Fruit fly (Drosophila melanogaster) whole organism, embryonic: Measurements from ENCODE around the gene CG43439.
A peak's percentile ranks its signal among the peaks of the same experiment; 100 is the strongest.

Experiments used
- Abd-B ChIP-seq: fragments of 200-800 bp; sonication (Bioruptor generic); optimal IDR thresholded peaks from 2 replicates; lab custom pipeline; 2018; ENCODE audit warnings: missing biosample characterization, mild to moderate bottlenecking, missing genetic modification characterization, moderate library complexity
- CG10462 ChIP-seq: fragments of 200-800 bp; sonication (Bioruptor generic); optimal IDR thresholded peaks from 2 replicates; lab custom pipeline; 2016; ENCODE audit warnings: missing biosample characterization, missing genetic modification characterization
- CG11247 ChIP-seq: fragments of 200-800 bp; sonication (Bioruptor generic); IDR thresholded peaks from 2 replicates; pipeline ENCODE4 v1.3.6; 2022; ENCODE audit warnings: missing biosample characterization, missing genetic modification characterization
- CG11456 ChIP-seq: fragments of 200-800 bp; sonication (Bioruptor generic); IDR thresholded peaks from 3 replicates; pipeline ENCODE4 v1.3.6; 2022; ENCODE audit warnings: missing biosample characterization, missing genetic modification characterization
- CG11695 ChIP-seq: fragments of 200-800 bp; sonication (Bioruptor generic); IDR thresholded peaks from 3 replicates; pipeline ENCODE4 v1.3.6; 2022; ENCODE audit warnings: missing biosample characterization, missing genetic modification characterization
- CG12071 ChIP-seq: fragments of 200-800 bp; sonication (Bioruptor generic); optimal IDR thresholded peaks from 3 replicates; lab custom pipeline; 2018; ENCODE audit warnings: missing biosample characterization, mild to moderate bottlenecking, missing genetic modification characterization
- CG12391 ChIP-seq: fragments of 200-800 bp; sonication (Bioruptor generic); optimal IDR thresholded peaks from 3 replicates; lab custom pipeline; 2018; ENCODE audit warnings: missing biosample characterization, mild to moderate bottlenecking, missing genetic modification characterization, moderate library complexity
- CG13287 ChIP-seq: fragments of 200-800 bp; sonication (Bioruptor generic); IDR thresholded peaks from 2 replicates; pipeline ENCODE4 v1.3.6; 2022; ENCODE audit warnings: missing biosample characterization, missing genetic modification characterization; ENCODE audit not compliant: partially characterized antibody
- CG15601 ChIP-seq: fragments of 200-800 bp; sonication (Bioruptor generic); optimal IDR thresholded peaks from 3 replicates; lab custom pipeline; 2019; ENCODE audit warnings: missing biosample characterization, mild to moderate bottlenecking, missing genetic modification characterization, moderate library complexity
- CG16815 ChIP-seq: fragments of 200-800 bp; sonication (Bioruptor generic); optimal IDR thresholded peaks from 3 replicates; lab custom pipeline; 2017; ENCODE audit warnings: missing biosample characterization, mild to moderate bottlenecking, missing genetic modification characterization
- CG17802 ChIP-seq: fragments of 200-800 bp; sonication (Bioruptor generic); optimal IDR thresholded peaks from 2 replicates; lab custom pipeline; 2018; ENCODE audit warnings: missing biosample characterization, mild to moderate bottlenecking, missing genetic modification characterization, moderate library complexity
- CG2875 ChIP-seq: fragments of 200-800 bp; sonication (Bioruptor generic); optimal IDR thresholded peaks from 2 replicates; lab custom pipeline; 2017; ENCODE audit warnings: missing biosample characterization, mild to moderate bottlenecking, missing genetic modification characterization, missing genetic modification reagents
- CG2889 ChIP-seq: fragments of 200-800 bp; sonication (Bioruptor generic); IDR thresholded peaks from 3 replicates; pipeline ENCODE4 v1.3.6; 2022; ENCODE audit warnings: missing biosample characterization, missing genetic modification characterization
- CG30020 ChIP-seq: fragments of 200-800 bp; optimal IDR thresholded peaks from 2 replicates; lab custom pipeline; 2019; ENCODE audit warnings: missing biosample characterization, mild to moderate bottlenecking, missing genetic modification characterization, moderate library complexity
- CG3281 ChIP-seq: fragments of 200-800 bp; sonication (Bioruptor generic); optimal IDR thresholded peaks from 3 replicates; lab custom pipeline; 2017; ENCODE audit warnings: missing biosample characterization, mild to moderate bottlenecking, missing genetic modification characterization
- CG33557 ChIP-seq: fragments of 200-800 bp; sonication (Bioruptor generic); optimal IDR thresholded peaks from 2 replicates; lab custom pipeline; 2019; ENCODE audit warnings: missing biosample characterization, mild to moderate bottlenecking, missing genetic modification characterization, moderate library complexity
- CG7357 ChIP-seq: fragments of 200-800 bp; sonication (Bioruptor generic); IDR thresholded peaks from 3 replicates; pipeline ENCODE4 v1.3.6; 2022; ENCODE audit warnings: missing biosample characterization, missing genetic modification characterization
- CG7556 ChIP-seq: fragments of 200-800 bp; sonication (Bioruptor generic); optimal IDR thresholded peaks from 2 replicates; lab custom pipeline; 2017; ENCODE audit warnings: missing biosample characterization, mild to moderate bottlenecking, missing genetic modification characterization
- CG7839 ChIP-seq: fragments of 200-800 bp; sonication (Bioruptor generic); optimal IDR thresholded peaks from 3 replicates; lab custom pipeline; 2018; ENCODE audit warnings: missing biosample characterization, mild to moderate bottlenecking, missing genetic modification characterization, moderate library complexity
- CoRest ChIP-seq: fragments of 200-800 bp; sonication (Bioruptor generic); optimal IDR thresholded peaks from 3 replicates; lab custom pipeline; 2018; ENCODE audit warnings: missing biosample characterization, mild to moderate bottlenecking, missing genetic modification characterization, moderate library complexity
- Dek ChIP-seq: fragments of 200-800 bp; sonication (Bioruptor generic); optimal IDR thresholded peaks from 3 replicates; lab custom pipeline; 2019; ENCODE audit warnings: missing biosample characterization, mild to moderate bottlenecking, missing genetic modification characterization, moderate library complexity
- Dp ChIP-seq: fragments of 200-800 bp; sonication (Bioruptor generic); optimal IDR thresholded peaks from 2 replicates; lab custom pipeline; 2018; ENCODE audit warnings: missing biosample characterization, mild to moderate bottlenecking, missing genetic modification characterization, moderate library complexity
- HHEX ChIP-seq: fragments of 200-800 bp; sonication (Bioruptor generic); optimal IDR thresholded peaks from 3 replicates; lab custom pipeline; 2017; ENCODE audit warnings: missing biosample characterization, mild to moderate bottlenecking, missing genetic modification characterization, missing genetic modification reagents
- HLH54F ChIP-seq: fragments of 200-800 bp; sonication (Bioruptor generic); optimal IDR thresholded peaks from 3 replicates; lab custom pipeline; 2016; ENCODE audit warnings: missing biosample characterization, missing genetic modification characterization
- Hmx ChIP-seq: fragments of 200-800 bp; sonication (Bioruptor generic); optimal IDR thresholded peaks from 2 replicates; lab custom pipeline; 2016; ENCODE audit warnings: missing biosample characterization, missing genetic modification characterization
- Mrtf ChIP-seq: fragments of 200-800 bp; sonication (Bioruptor generic); IDR thresholded peaks from 3 replicates; pipeline ENCODE4 v1.3.6; 2022; ENCODE audit warnings: missing biosample characterization, missing genetic modification characterization
- Nf-YB ChIP-seq: fragments of 200-800 bp; sonication (Bioruptor generic); optimal IDR thresholded peaks from 3 replicates; lab custom pipeline; 2019; ENCODE audit warnings: missing biosample characterization, mild to moderate bottlenecking, missing genetic modification characterization, moderate library complexity
- Nf-YC ChIP-seq: fragments of 200-800 bp; optimal IDR thresholded peaks from 3 replicates; lab custom pipeline; 2019; ENCODE audit warnings: missing biosample characterization, mild to moderate bottlenecking, missing genetic modification characterization, moderate library complexity
- NfI ChIP-seq: fragments of 200-800 bp; sonication (Bioruptor generic); optimal IDR thresholded peaks from 3 replicates; lab custom pipeline; 2018; ENCODE audit warnings: missing biosample characterization, mild to moderate bottlenecking, missing genetic modification characterization, moderate library complexity
- Sox102F ChIP-seq: fragments of 200-800 bp; sonication (Bioruptor generic); optimal IDR thresholded peaks from 2 replicates; lab custom pipeline; 2018; ENCODE audit warnings: missing biosample characterization, mild to moderate bottlenecking, missing genetic modification characterization, moderate library complexity
- ab ChIP-seq: fragments of 200-800 bp; sonication (Bioruptor generic); optimal IDR thresholded peaks from 2 replicates; lab custom pipeline; 2016; ENCODE audit warnings: missing biosample characterization, missing genetic modification characterization
- chn ChIP-seq: fragments of 200-800 bp; sonication (Bioruptor generic); optimal IDR thresholded peaks from 2 replicates; lab custom pipeline; 2016; ENCODE audit warnings: missing biosample characterization, missing genetic modification characterization
- disco-r ChIP-seq: fragments of 200-800 bp; sonication (Bioruptor generic); optimal IDR thresholded peaks from 2 replicates; lab custom pipeline; 2016; ENCODE audit warnings: missing biosample characterization, missing genetic modification characterization
- dmrt11E ChIP-seq: fragments of 200-800 bp; sonication (Bioruptor generic); optimal IDR thresholded peaks from 3 replicates; lab custom pipeline; 2018; ENCODE audit warnings: missing biosample characterization, mild to moderate bottlenecking, missing genetic modification characterization, moderate library complexity
- gsb-n ChIP-seq: fragments of 200-800 bp; sonication (Bioruptor generic); optimal IDR thresholded peaks from 3 replicates; lab custom pipeline; 2018; ENCODE audit warnings: missing biosample characterization, mild to moderate bottlenecking, missing genetic modification characterization
- mld ChIP-seq: fragments of 200-800 bp; sonication (Bioruptor generic); IDR thresholded peaks from 3 replicates; pipeline ENCODE4 v1.3.6; 2022; ENCODE audit warnings: missing biosample characterization, missing genetic modification characterization; ENCODE audit not compliant: partially characterized antibody
- oc ChIP-seq: fragments of 200-800 bp; sonication (Bioruptor generic); optimal IDR thresholded peaks from 2 replicates; lab custom pipeline; 2018; ENCODE audit warnings: missing biosample characterization, mild to moderate bottlenecking, missing genetic modification characterization, moderate library complexity
- pb ChIP-seq: fragments of 200-800 bp; sonication (Bioruptor generic); optimal IDR thresholded peaks from 3 replicates; lab custom pipeline; 2016; ENCODE audit warnings: missing biosample characterization, missing genetic modification characterization
- pho ChIP-seq: fragments of 200-800 bp; sonication (Bioruptor generic); optimal IDR thresholded peaks from 2 replicates; lab custom pipeline; 2016; ENCODE audit warnings: missing biosample characterization, missing genetic modification characterization
- ranshi ChIP-seq: fragments of 200-800 bp; sonication (Bioruptor generic); IDR thresholded peaks from 2 replicates; pipeline ENCODE4 v1.3.6; 2022; ENCODE audit warnings: missing biosample characterization, missing genetic modification characterization
- row ChIP-seq: fragments of 200-800 bp; sonication (Bioruptor generic); IDR thresholded peaks from 3 replicates; pipeline ENCODE4 v1.3.6; 2022; ENCODE audit warnings: missing biosample characterization, missing genetic modification characterization
- sens ChIP-seq: fragments of 200-800 bp; sonication (Bioruptor generic); peaks from one replicate; lab custom pipeline; 2016; ENCODE audit warnings: missing biosample characterization, missing genetic modification characterization
- sim ChIP-seq: fragments of 200-800 bp; sonication (Bioruptor generic); IDR thresholded peaks from 2 replicates; pipeline ENCODE4 v1.3.6; 2022; ENCODE audit warnings: missing biosample characterization, missing genetic modification characterization
- sisA ChIP-seq: fragments of 200-800 bp; sonication (Bioruptor generic); IDR thresholded peaks from 2 replicates; pipeline ENCODE4 v1.3.6; 2022; ENCODE audit warnings: missing biosample characterization, missing genetic modification characterization
- sug ChIP-seq: fragments of 200-800 bp; optimal IDR thresholded peaks from 2 replicates; lab custom pipeline; 2019; ENCODE audit warnings: missing biosample characterization, mild to moderate bottlenecking, missing genetic modification characterization, moderate library complexity
- tin ChIP-seq: fragments of 200-800 bp; sonication (Bioruptor generic); optimal IDR thresholded peaks from 3 replicates; lab custom pipeline; 2016; ENCODE audit warnings: missing biosample characterization, missing genetic modification characterization
- ttk ChIP-seq: fragments of 200-800 bp; sonication (Bioruptor generic); IDR thresholded peaks from 2 replicates; pipeline ENCODE4 v2.1.2; 2022; ENCODE audit warnings: missing biosample characterization, missing genetic modification characterization
- vvl ChIP-seq: fragments of 200-800 bp; sonication (Bioruptor generic); IDR thresholded peaks from 2 replicates; pipeline ENCODE4 v1.3.6; 2022; ENCODE audit warnings: missing biosample characterization, missing genetic modification characterization
- zfh2 ChIP-seq: fragments of 200-800 bp; sonication (Bioruptor generic); optimal IDR thresholded peaks from 2 replicates; lab custom pipeline; 2016; ENCODE audit warnings: missing biosample characterization, missing genetic modification characterization

Gene CG43439

dm6 chr3L:6968961-6969814 is 15.2 kb downstream of the CG43439 start, which contains the start of the genes Mis12 and CG9953 (continued):
- TF ChIP-seq gsb-n (tag; lab: Kevin White, UChicago) (no peak), CG7839 (peak; percentile 45), oc (tag; lab: Kevin White, UChicago) (no peak), CoRest (tag; lab: Kevin White, UChicago) (peak; percentile 75), Sox102F (GFP tag; lab: Kevin White, UChicago) (peak; percentile 12), CG11456 (0 out of 3 replicates have a peak, but pooled peaks have one; percentile 7), CG12391 (tag; lab: Kevin White, UChicago) (peak; percentile 64), Nf-YC (peak; percentile 51), Hmx (GFP tag; lab: Kevin White, UChicago) (peak; percentile 7), NfI (GFP tag; lab: Kevin White, UChicago) (no peak), CG10462 (GFP tag; lab: Kevin White, UChicago) (no peak), Mrtf (no peak), pb (no peak), CG16815 (peak; percentile 37), CG3281 (GFP tag; lab: Kevin White, UChicago) (no peak), CG7556 (GFP tag; lab: Kevin White, UChicago) (peak; percentile 47), CG12071 (GFP tag; lab: Kevin White, UChicago) (no peak), CG30020 (tag; lab: Kevin White, UChicago) (peak; percentile 46), Nf-YB (GFP tag; lab: Kevin White, UChicago) (peak; percentile 6), tin (GFP tag; lab: Kevin White, UChicago) (peak; percentile 24), row (GFP tag; lab: Robert Waterston, UW) (peak; percentile 85), Dp (GFP tag; lab: Kevin White, UChicago) (peak; percentile 68), CG2875 (GFP tag; lab: Kevin White, UChicago) (no peak), vvl (peak; percentile 78), CG11247 (GFP tag; lab: Robert Waterston, UW) (no peak), CG15601 (no peak), sug (tag; lab: Kevin White, UChicago) (peak; percentile 7), ranshi (GFP tag; lab: Robert Waterston, UW) (peak; percentile 15; the same call in 1 of the 2 replicates), sens (peak; percentile 82), zfh2 (GFP tag; lab: Kevin White, UChicago) (peak; percentile 14), CG17802 (tag; lab: Kevin White, UChicago) (peak; percentile 45), CG2889 (GFP tag; lab: Robert Waterston, UW) (peak; percentile 41; the same call in 1 of the 3 replicates), CG33557 (peak; percentile 43), ab (GFP tag; lab: Kevin White, UChicago) (no peak), chn (peak; percentile 11), Abd-B (GFP tag; lab: Kevin White, UChicago) (peak; percentile 32), CG11695 (GFP tag; lab: Robert Waterston, UW) (0 out of 3 replicates have a peak, but pooled peaks have one; percentile 27), mld (no peak), disco-r (GFP tag; lab: Kevin White, UChicago) (no peak), sisA (GFP tag; lab: Robert Waterston, UW) (no peak), HHEX (GFP tag; lab: Kevin White, UChicago) (no peak), sim (GFP tag; lab: Robert Waterston, UW) (peak; percentile 40; the same call in 1 of the 2 replicates), ttk (GFP tag; lab: Robert Waterston, UW) (peak; percentile 62), dmrt11E (tag; lab: Kevin White, UChicago) (peak; percentile 38), HLH54F (GFP tag; lab: Kevin White, UChicago) (no peak), Dek (tag; lab: Kevin White, UChicago) (peak; percentile 4), CG13287 (no peak), pho (GFP tag; lab: Kevin White, UChicago) (no peak), CG7357 (GFP tag; lab: Robert Waterston, UW) (no peak)
